Worm (Caenorhabditis elegans) whole organism, midembryonic: Measurements from ENCODE around the gene sna-2.

Experiments used
- T22C8.4 ChIP-seq: fragments of 200-800 bp; sonication (Bioruptor generic); IDR thresholded peaks from 2 replicates; pipeline ENCODE4 v1.3.6; 2022; ENCODE audit warnings: missing genetic modification characterization, missing compliant biosample characterization
- cog-1 ChIP-seq: sonication (generic microtip); optimal IDR thresholded peaks from 2 replicates; lab custom pipeline; 2016; ENCODE audit warnings: missing genetic modification characterization, missing compliant biosample characterization
- flt-1 ChIP-seq: fragments of 200-800 bp; sonication (Bioruptor generic); IDR thresholded peaks from 2 replicates; pipeline ENCODE4 v1.3.6; 2022; ENCODE audit warnings: missing genetic modification characterization, missing compliant biosample characterization
- klf-2 ChIP-seq: fragments of 200-800 bp; sonication (Bioruptor generic); conservative IDR thresholded peaks from 2 replicates; pipeline ENCODE4 v1.3.6; 2022; ENCODE audit warnings: missing genetic modification reagents, missing genetic modification characterization, missing compliant biosample characterization
- med-1 ChIP-seq: sonication (generic microtip); optimal IDR thresholded peaks from 2 replicates; lab custom pipeline; 2017; ENCODE audit warnings: missing genetic modification characterization, mild to moderate bottlenecking, missing compliant biosample characterization, antibody characterized with exemption, missing genetic modification reagents; ENCODE audit not compliant: insufficient read depth
- ref-1 ChIP-seq: fragments of 200-800 bp; sonication (Bioruptor generic); conservative IDR thresholded peaks from 2 replicates; pipeline ENCODE4 v1.3.6; 2022; ENCODE audit warnings: missing genetic modification reagents, missing genetic modification characterization, missing compliant biosample characterization
- tab-1 ChIP-seq: fragments of 200-800 bp; sonication (Bioruptor generic); IDR thresholded peaks from 2 replicates; pipeline ENCODE4 v1.3.6; 2022; ENCODE audit warnings: missing genetic modification characterization, missing compliant biosample characterization
- ztf-23 ChIP-seq: fragments of 200-800 bp; sonication (Bioruptor generic); IDR thresholded peaks from 2 replicates; pipeline ENCODE4 v1.3.6; 2022; ENCODE audit warnings: missing genetic modification reagents, missing genetic modification characterization, missing compliant biosample characterization
- ztf-29 ChIP-seq: fragments of 200-800 bp; sonication (Bioruptor generic); IDR thresholded peaks from 2 replicates; pipeline ENCODE4 v1.3.6; 2022; ENCODE audit warnings: missing genetic modification reagents, missing genetic modification characterization, missing compliant biosample characterization

Gene sna-2

ce11 chrIV:9801418-9801817, 24.0 kb upstream of the sna-2 start:
- TF ChIP-seq ref-1 = no peak
- no peak for TF ChIP-seq flt-1 (GFP tag; lab: Robert Waterston, UW)
- TF ChIP-seq ztf-23 = no peak
- TF ChIP-seq T22C8.4 (GFP tag; lab: Robert Waterston, UW) = no peak
- no peak for TF ChIP-seq cog-1
- no peak for TF ChIP-seq tab-1 (GFP tag; lab: Robert Waterston, UW)
- no peak for TF ChIP-seq med-1 (GFP tag; lab: Kevin White, UChicago)
- TF ChIP-seq klf-2 (GFP tag; lab: Robert Waterston, UW) = no peak
- TF ChIP-seq ztf-29 (GFP tag; lab: Robert Waterston, UW) = no peak

- TF ChIP-seq cog-1 = no peak
- TF ChIP-seq flt-1 (GFP tag; lab: Robert Waterston, UW) = no peak
- no peak for TF ChIP-seq med-1 (GFP tag; lab: Kevin White, UChicago)
- no peak for TF ChIP-seq klf-2 (GFP tag; lab: Robert Waterston, UW)
- no peak for TF ChIP-seq tab-1 (GFP tag; lab: Robert Waterston, UW)
- TF ChIP-seq ztf-23 = no peak
- TF ChIP-seq T22C8.4 (GFP tag; lab: Robert Waterston, UW) = no peak
- TF ChIP-seq ref-1 = no peak
- no peak for TF ChIP-seq ztf-29 (GFP tag; lab: Robert Waterston, UW)
These were observed 22.2 kb upstream of the sna-2 start for ce11 chrIV:9799664-9800063.

- TF ChIP-seq tab-1 (GFP tag; lab: Robert Waterston, UW) (no peak), ref-1 (no peak), flt-1 (GFP tag; lab: Robert Waterston, UW) (no peak), klf-2 (GFP tag; lab: Robert Waterston, UW) (no peak), T22C8.4 (GFP tag; lab: Robert Waterston, UW) (no peak), ztf-23 (no peak), med-1 (GFP tag; lab: Kevin White, UChicago) (no peak), ztf-29 (GFP tag; lab: Robert Waterston, UW) (no peak), cog-1 (no peak)
These were observed 21.7 kb upstream of the sna-2 start, which contains the start of gene fat-4 for ce11 chrIV:9799129-9799528. Gene fat-4 (plus strand): TSS chrIV:9799429.

- no peak for TF ChIP-seq ref-1
- no peak for TF ChIP-seq med-1 (GFP tag; lab: Kevin White, UChicago)
- TF ChIP-seq tab-1 (GFP tag; lab: Robert Waterston, UW) = no peak
- TF ChIP-seq T22C8.4 (GFP tag; lab: Robert Waterston, UW) = no peak
- no peak for TF ChIP-seq cog-1
- TF ChIP-seq ztf-23 = no peak
- no peak for TF ChIP-seq flt-1 (GFP tag; lab: Robert Waterston, UW)
- TF ChIP-seq klf-2 (GFP tag; lab: Robert Waterston, UW) = no peak
These were observed 20.9 kb upstream of the sna-2 start for ce11 chrIV:9798307-9798706.

ce11 chrIV:9797304-9798003, 20.0 kb upstream of the sna-2 start, which contains the start of gene T13F2.2:
Gene T13F2.2 (minus strand): TSS chrIV:9797354.
- no peak for TF ChIP-seq ref-1
- no peak for TF ChIP-seq ztf-23
- no peak for TF ChIP-seq ztf-29 (GFP tag; lab: Robert Waterston, UW)
- TF ChIP-seq klf-2 (GFP tag; lab: Robert Waterston, UW) = no peak
- no peak for TF ChIP-seq flt-1 (GFP tag; lab: Robert Waterston, UW)
- TF ChIP-seq cog-1 = no peak
- no peak for TF ChIP-seq tab-1 (GFP tag; lab: Robert Waterston, UW)
- TF ChIP-seq med-1 (GFP tag; lab: Kevin White, UChicago) = no peak
- no peak for TF ChIP-seq T22C8.4 (GFP tag; lab: Robert Waterston, UW)

- TF ChIP-seq T22C8.4 (GFP tag; lab: Robert Waterston, UW) (no peak), tab-1 (GFP tag; lab: Robert Waterston, UW) (no peak), klf-2 (GFP tag; lab: Robert Waterston, UW) (no peak), med-1 (GFP tag; lab: Kevin White, UChicago) (no peak), flt-1 (GFP tag; lab: Robert Waterston, UW) (no peak), ref-1 (no peak), ztf-29 (GFP tag; lab: Robert Waterston, UW) (no peak), cog-1 (no peak), ztf-23 (no peak)
These were observed 19.1 kb upstream of the sna-2 start, which contains the start of gene pis-1 for ce11 chrIV:9796494-9796893. Gene pis-1 (minus strand): TSS chrIV:9796594.

ce11 chrIV:9795250-9795649, 17.8 kb upstream of the sna-2 start:
- TF ChIP-seq ztf-29 (GFP tag; lab: Robert Waterston, UW) (no peak), ref-1 (no peak), cog-1 (no peak), ztf-23 (no peak), med-1 (GFP tag; lab: Kevin White, UChicago) (no peak)

- TF ChIP-seq ref-1 (no peak), med-1 (GFP tag; lab: Kevin White, UChicago) (no peak), tab-1 (GFP tag; lab: Robert Waterston, UW) (no peak), ztf-29 (GFP tag; lab: Robert Waterston, UW) (no peak), T22C8.4 (GFP tag; lab: Robert Waterston, UW) (no peak), klf-2 (GFP tag; lab: Robert Waterston, UW) (no peak), cog-1 (no peak), ztf-23 (no peak), flt-1 (GFP tag; lab: Robert Waterston, UW) (no peak)
These were observed 13.3 kb upstream of the sna-2 start for ce11 chrIV:9790708-9791107.

ce11 chrIV:9789496-9789895, 12.1 kb upstream of the sna-2 start, which contains the start of gene T13F2.4:
Gene T13F2.4 (plus strand): TSS chrIV:9789796.
- TF ChIP-seq tab-1 (GFP tag; lab: Robert Waterston, UW) (no peak), med-1 (GFP tag; lab: Kevin White, UChicago) (no peak), T22C8.4 (GFP tag; lab: Robert Waterston, UW) (no peak), klf-2 (GFP tag; lab: Robert Waterston, UW) (no peak), flt-1 (GFP tag; lab: Robert Waterston, UW) (no peak), ref-1 (no peak), ztf-23 (no peak), cog-1 (no peak), ztf-29 (GFP tag; lab: Robert Waterston, UW) (no peak)
